Fruit fly (Drosophila melanogaster) whole organism, embryonic: ENCODE data around the gene CG18586.

Source experiments
- CG10267 ChIP-seq: fragments of 200-800 bp; sonication (Bioruptor generic); optimal IDR thresholded peaks from 2 replicates; lab custom pipeline; 2018; ENCODE audit warnings: missing biosample characterization, mild to moderate bottlenecking, missing genetic modification characterization, moderate library complexity
- CG10979 ChIP-seq: fragments of 200-800 bp; sonication (Bioruptor generic); optimal IDR thresholded peaks from 2 replicates; lab custom pipeline; 2018; ENCODE audit warnings: missing biosample characterization, mild to moderate bottlenecking, missing genetic modification characterization, moderate library complexity
- CG13287 ChIP-seq: fragments of 200-800 bp; sonication (Bioruptor generic); IDR thresholded peaks from 2 replicates; pipeline ENCODE4 v1.3.6; 2022; ENCODE audit warnings: missing biosample characterization, missing genetic modification characterization; ENCODE audit not compliant: partially characterized antibody
- CG13624 ChIP-seq: fragments of 200-800 bp; sonication (Bioruptor generic); optimal IDR thresholded peaks from 2 replicates; lab custom pipeline; 2016; ENCODE audit warnings: missing biosample characterization, missing genetic modification characterization
- CG13775 ChIP-seq: fragments of 200-800 bp; sonication (Bioruptor generic); optimal IDR thresholded peaks from 3 replicates; lab custom pipeline; 2017; ENCODE audit warnings: missing biosample characterization, mild to moderate bottlenecking, missing genetic modification characterization
- CG14014 ChIP-seq: fragments of 200-800 bp; sonication (Bioruptor generic); IDR thresholded peaks from 2 replicates; pipeline ENCODE4 v1.3.6; 2022; ENCODE audit warnings: missing biosample characterization, missing genetic modification characterization
- CG14050 ChIP-seq: fragments of 200-800 bp; sonication (Bioruptor generic); IDR thresholded peaks from 3 replicates; pipeline ENCODE4 v1.3.6; 2022; ENCODE audit warnings: missing biosample characterization, missing genetic modification characterization
- CG15514 ChIP-seq: fragments of 200-800 bp; sonication (Bioruptor generic); optimal IDR thresholded peaks from 3 replicates; lab custom pipeline; 2017; ENCODE audit warnings: missing biosample characterization, missing genetic modification characterization, mild to moderate bottlenecking, moderate library complexity, missing genetic modification reagents
- CG15696 ChIP-seq: fragments of 200-800 bp; sonication (Bioruptor generic); optimal IDR thresholded peaks from 2 replicates; lab custom pipeline; 2019; ENCODE audit warnings: missing biosample characterization, mild to moderate bottlenecking, missing genetic modification characterization, moderate library complexity
- CG17361 ChIP-seq: fragments of 200-800 bp; sonication (Bioruptor generic); IDR thresholded peaks from 3 replicates; pipeline ENCODE4 v1.3.6; 2022; ENCODE audit warnings: missing biosample characterization, missing genetic modification characterization
- CG18262 ChIP-seq: fragments of 200-800 bp; optimal IDR thresholded peaks from 3 replicates; lab custom pipeline; 2019; ENCODE audit warnings: missing biosample characterization, mild to moderate bottlenecking, missing genetic modification characterization, moderate library complexity
- CG2875 ChIP-seq: fragments of 200-800 bp; sonication (Bioruptor generic); optimal IDR thresholded peaks from 2 replicates; lab custom pipeline; 2017; ENCODE audit warnings: missing biosample characterization, mild to moderate bottlenecking, missing genetic modification characterization, missing genetic modification reagents
- CG3407 ChIP-seq: fragments of 200-800 bp; sonication (Bioruptor generic); optimal IDR thresholded peaks from 2 replicates; lab custom pipeline; 2018; ENCODE audit warnings: missing biosample characterization, mild to moderate bottlenecking, missing genetic modification characterization
- CG4617 ChIP-seq: fragments of 200-800 bp; sonication (Bioruptor generic); optimal IDR thresholded peaks from 3 replicates; lab custom pipeline; 2016; ENCODE audit warnings: missing biosample characterization, missing genetic modification characterization, borderline replicate concordance
- CG4730 ChIP-seq: fragments of 200-800 bp; sonication (Bioruptor generic); IDR thresholded peaks from 2 replicates; pipeline ENCODE4 v1.3.6; 2022; ENCODE audit warnings: missing biosample characterization, missing genetic modification characterization
- CG6765 ChIP-seq: fragments of 200-800 bp; sonication (Bioruptor generic); optimal IDR thresholded peaks from 3 replicates; lab custom pipeline; 2017; ENCODE audit warnings: missing biosample characterization, mild to moderate bottlenecking, missing genetic modification characterization
- CG6854 ChIP-seq: fragments of 200-800 bp; sonication (Bioruptor generic); optimal IDR thresholded peaks from 3 replicates; lab custom pipeline; 2017; ENCODE audit warnings: missing biosample characterization, mild to moderate bottlenecking, missing genetic modification characterization
- CG7372 ChIP-seq: fragments of 200-800 bp; sonication (Bioruptor generic); IDR thresholded peaks from 2 replicates; pipeline ENCODE4 v1.3.6; 2022; ENCODE audit warnings: missing biosample characterization, missing genetic modification characterization
- CG7987 ChIP-seq: fragments of 200-800 bp; sonication (Bioruptor generic); optimal IDR thresholded peaks from 2 replicates; lab custom pipeline; 2018; ENCODE audit warnings: missing biosample characterization, mild to moderate bottlenecking, missing genetic modification characterization, moderate library complexity
- CG8388 ChIP-seq: fragments of 200-800 bp; sonication (Bioruptor generic); optimal IDR thresholded peaks from 2 replicates; lab custom pipeline; 2019; ENCODE audit warnings: missing biosample characterization, mild to moderate bottlenecking, missing genetic modification characterization, moderate library complexity
- CG8944 ChIP-seq: fragments of 200-800 bp; sonication (Bioruptor generic); optimal IDR thresholded peaks from 3 replicates; lab custom pipeline; 2016; ENCODE audit warnings: missing biosample characterization, missing genetic modification characterization
- CHES-1-like ChIP-seq: fragments of 200-800 bp; sonication (Bioruptor generic); optimal IDR thresholded peaks from 2 replicates; lab custom pipeline; 2016; ENCODE audit warnings: missing biosample characterization, missing genetic modification characterization
- Eip74EF ChIP-seq, 2 experiments: fragments of 200-800 bp in 1 of 2; fragments of >200 bp in 1 of 2; sonication (Bioruptor generic) in 1 of 2; optimal IDR thresholded peaks; 2 replicates each; lab custom pipeline; 2017 to 2019; ENCODE audit warnings: missing biosample characterization in 2 of 2, missing genetic modification characterization in 2 of 2, mild to moderate bottlenecking in 1 of 2, moderate library complexity in 1 of 2
- GATAe ChIP-seq: fragments of 200-800 bp; sonication (Bioruptor generic); conservative IDR thresholded peaks from 2 replicates; pipeline ENCODE4 v1.3.6; 2022; ENCODE audit warnings: missing biosample characterization, missing genetic modification characterization
- HLH4C ChIP-seq: fragments of 200-800 bp; sonication (Bioruptor generic); IDR thresholded peaks from 3 replicates; pipeline ENCODE4 v1.3.6; 2022; ENCODE audit warnings: missing biosample characterization, missing genetic modification characterization; ENCODE audit not compliant: partially characterized antibody
- Myb ChIP-seq: fragments of 200-800 bp; sonication (Bioruptor generic); optimal IDR thresholded peaks from 2 replicates; lab custom pipeline; 2016; ENCODE audit warnings: missing biosample characterization, missing genetic modification characterization
- Nf-YB ChIP-seq: fragments of 200-800 bp; sonication (Bioruptor generic); optimal IDR thresholded peaks from 3 replicates; lab custom pipeline; 2019; ENCODE audit warnings: missing biosample characterization, mild to moderate bottlenecking, missing genetic modification characterization, moderate library complexity
- Poxn ChIP-seq: fragments of 200-800 bp; sonication (Bioruptor generic); IDR thresholded peaks from 2 replicates; pipeline ENCODE4 v1.3.6; 2022; ENCODE audit warnings: missing biosample characterization, missing genetic modification characterization
- ab ChIP-seq: fragments of 200-800 bp; sonication (Bioruptor generic); optimal IDR thresholded peaks from 2 replicates; lab custom pipeline; 2016; ENCODE audit warnings: missing biosample characterization, missing genetic modification characterization
- cato ChIP-seq: fragments of 200-800 bp; sonication (Bioruptor generic); optimal IDR thresholded peaks from 2 replicates; lab custom pipeline; 2016; ENCODE audit warnings: missing biosample characterization, missing genetic modification characterization, borderline replicate concordance
- chn ChIP-seq: fragments of 200-800 bp; sonication (Bioruptor generic); optimal IDR thresholded peaks from 2 replicates; lab custom pipeline; 2016; ENCODE audit warnings: missing biosample characterization, missing genetic modification characterization
- corto ChIP-seq: fragments of 200-800 bp; sonication (Bioruptor generic); optimal IDR thresholded peaks from 2 replicates; lab custom pipeline; 2016; ENCODE audit warnings: missing biosample characterization, mild to moderate bottlenecking, missing genetic modification characterization, moderate library complexity
- disco-r ChIP-seq: fragments of 200-800 bp; sonication (Bioruptor generic); optimal IDR thresholded peaks from 2 replicates; lab custom pipeline; 2016; ENCODE audit warnings: missing biosample characterization, missing genetic modification characterization
- exex ChIP-seq: fragments of 200-800 bp; sonication (Bioruptor generic); optimal IDR thresholded peaks from 4 replicates; lab custom pipeline; 2018; ENCODE audit warnings: missing biosample characterization, mild to moderate bottlenecking, missing genetic modification characterization, moderate library complexity
- hkb ChIP-seq, 2 experiments: fragments of 200-800 bp in 1 of 2; fragments of >200 bp in 1 of 2; sonication (Bioruptor generic) in 1 of 2; IDR thresholded peaks in 1 of 2; optimal IDR thresholded peaks in 1 of 2; 2 replicates each; pipeline versions ENCODE4 v1.3.6 to Lab custom; 2017 to 2022; ENCODE audit warnings: missing biosample characterization in 1 of 2, missing genetic modification characterization in 1 of 2
- lmd ChIP-seq: fragments of 200-800 bp; sonication (Bioruptor generic); IDR thresholded peaks from 2 replicates; pipeline ENCODE4 v1.3.6; 2022; ENCODE audit warnings: missing biosample characterization, missing genetic modification characterization
- mam ChIP-seq: fragments of 200-800 bp; sonication (Bioruptor generic); optimal IDR thresholded peaks from 3 replicates; lab custom pipeline; 2016; ENCODE audit warnings: missing biosample characterization, missing genetic modification characterization
- mirr ChIP-seq: fragments of 200-800 bp; sonication (Bioruptor generic); optimal IDR thresholded peaks from 3 replicates; lab custom pipeline; 2018; ENCODE audit warnings: missing biosample characterization, mild to moderate bottlenecking, missing genetic modification characterization
- pum ChIP-seq: fragments of 200-800 bp; sonication (Bioruptor generic); optimal IDR thresholded peaks from 2 replicates; lab custom pipeline; 2016; ENCODE audit warnings: missing biosample characterization, missing genetic modification characterization
- run ChIP-seq: fragments of 200-800 bp; sonication (Bioruptor generic); optimal IDR thresholded peaks from 3 replicates; lab custom pipeline; 2018; ENCODE audit warnings: missing biosample characterization, mild to moderate bottlenecking, missing genetic modification characterization
- slbo ChIP-seq: fragments of 200-800 bp; sonication (Bioruptor generic); IDR thresholded peaks from 2 replicates; pipeline ENCODE4 v1.3.6; 2022; ENCODE audit warnings: missing biosample characterization, missing genetic modification characterization
- sob ChIP-seq: fragments of 200-800 bp; sonication (Bioruptor generic); IDR thresholded peaks from 2 replicates; pipeline ENCODE4 v1.3.6; 2022; ENCODE audit warnings: missing biosample characterization, missing genetic modification characterization
- sqz ChIP-seq: fragments of 200-800 bp; sonication (Bioruptor generic); optimal IDR thresholded peaks from 3 replicates; lab custom pipeline; 2018; ENCODE audit warnings: missing biosample characterization, mild to moderate bottlenecking, missing genetic modification characterization
- stwl ChIP-seq: fragments of 200-800 bp; sonication (Bioruptor generic); optimal IDR thresholded peaks from 3 replicates; lab custom pipeline; 2018; ENCODE audit warnings: missing biosample characterization, mild to moderate bottlenecking, missing genetic modification characterization, moderate library complexity
- tll ChIP-seq, 2 experiments: fragments of 200-800 bp in 1 of 2; fragments of >200 bp in 1 of 2; sonication (Bioruptor generic) in 1 of 2; optimal IDR thresholded peaks; 2 replicates each; lab custom pipeline; 2017 to 2019; ENCODE audit warnings: missing biosample characterization in 2 of 2, missing genetic modification characterization in 2 of 2, mild to moderate bottlenecking in 1 of 2, moderate library complexity in 1 of 2
- tna ChIP-seq: fragments of 200-800 bp; sonication (Bioruptor generic); IDR thresholded peaks from 2 replicates; pipeline ENCODE4 v1.3.6; 2022; ENCODE audit warnings: missing biosample characterization, missing genetic modification characterization; ENCODE audit not compliant: partially characterized antibody
- usp ChIP-seq: fragments of >200 bp; optimal IDR thresholded peaks from 2 replicates; lab custom pipeline; 2017; ENCODE audit warnings: missing biosample characterization, missing genetic modification characterization
- vfl ChIP-seq: fragments of 200-800 bp; sonication (Bioruptor generic); optimal IDR thresholded peaks from 2 replicates; lab custom pipeline; 2016; ENCODE audit warnings: missing biosample characterization, missing genetic modification characterization

CG18586 gene

DNA sequence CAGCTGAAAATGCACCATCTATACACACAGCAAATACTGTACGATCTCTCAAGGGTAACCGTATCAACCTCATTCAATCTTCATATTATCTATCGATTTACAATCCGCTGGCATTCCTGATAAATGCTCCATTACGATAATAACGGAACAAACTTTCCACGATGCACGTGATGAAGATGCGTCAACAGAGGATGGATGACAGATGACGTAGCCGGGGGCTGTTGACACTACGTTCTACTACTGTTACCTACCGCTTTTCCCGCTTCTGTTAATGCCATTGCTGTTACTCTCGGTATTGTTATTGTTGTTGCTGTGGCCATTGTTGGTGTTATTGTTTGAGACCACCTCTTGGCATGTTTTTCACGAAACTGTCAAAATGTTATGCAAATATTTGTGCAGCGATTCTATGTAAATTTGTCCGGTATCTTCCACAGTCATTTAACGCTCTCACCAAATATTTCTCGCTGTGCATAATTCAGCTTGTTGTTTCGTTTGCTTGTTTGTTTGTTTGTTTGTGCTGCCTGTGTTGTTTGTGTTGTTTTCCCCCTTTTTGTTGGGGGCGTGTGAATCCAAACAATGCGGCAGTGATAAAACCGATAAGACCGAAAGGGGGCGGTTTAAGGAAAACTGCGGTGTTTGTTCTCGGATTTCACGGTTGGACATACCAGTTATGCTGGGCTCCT, 49.2 kb upstream of the CG18586 start (continued):
- peak; percentile 38 for TF ChIP-seq CG4617 (GFP tag; lab: Kevin White, UChicago)
- TF ChIP-seq tll (GFP tag; optimal IDR thresholded peaks at IDR 0.05; lab: Kevin White, UChicago): peak in 1 of 2 experiments; percentile 76
- no peak for TF ChIP-seq vfl
- TF ChIP-seq exex (tag; lab: Kevin White, UChicago): peak; percentile 40
- TF ChIP-seq CG18262 (tag; lab: Kevin White, UChicago): peak; percentile 81
- peak; percentile 33 for TF ChIP-seq stwl (tag; lab: Kevin White, UChicago)
- peak; percentile 55 for TF ChIP-seq mirr (GFP tag; lab: Kevin White, UChicago)
- no peak for TF ChIP-seq HLH4C (GFP tag; lab: Robert Waterston, UW)
- peak; percentile 26 for TF ChIP-seq CG13624 (GFP tag; lab: Kevin White, UChicago)
- TF ChIP-seq CG13775 (GFP tag; lab: Kevin White, UChicago): peak; percentile 58
- TF ChIP-seq sqz (GFP tag; lab: Kevin White, UChicago): peak; percentile 79
- TF ChIP-seq CG17361 (GFP tag; lab: Robert Waterston, UW): peak; percentile 79
- peak; percentile 49 for TF ChIP-seq Myb (GFP tag; lab: Kevin White, UChicago)
- TF ChIP-seq CG4730 (GFP tag; lab: Robert Waterston, UW): 0 out of 2 replicates have a peak, but pooled peaks have one; percentile 23
- TF ChIP-seq CG15514 (GFP tag; lab: Kevin White, UChicago): peak; percentile 66
- TF ChIP-seq ab: no peak
- TF ChIP-seq Eip74EF (GFP tag; optimal IDR thresholded peaks at IDR 0.05; lab: Kevin White, UChicago): peak in 1 of 2 experiments; percentile 76
- peak; percentile 58 for TF ChIP-seq CG14050
- peak; percentile 75 for TF ChIP-seq pum (GFP tag; lab: Kevin White, UChicago)
- TF ChIP-seq CG8944 (GFP tag; lab: Kevin White, UChicago): peak; percentile 80
- TF ChIP-seq Nf-YB: peak; percentile 72
- no peak for TF ChIP-seq CG13287
- no peak for TF ChIP-seq tna (GFP tag; lab: Robert Waterston, UW)
- TF ChIP-seq CG7987 (GFP tag; lab: Kevin White, UChicago): peak; percentile 94
- peak; percentile 81 for TF ChIP-seq CHES-1-like
- no peak for TF ChIP-seq GATAe (GFP tag; lab: Robert Waterston, UW)
- no peak for TF ChIP-seq corto
- peak; percentile 33 for TF ChIP-seq CG6854 (GFP tag; lab: Kevin White, UChicago)
- TF ChIP-seq CG2875: peak; percentile 93
- no peak for TF ChIP-seq CG7372 (GFP tag; lab: Robert Waterston, UW)
- peak; percentile 71 for TF ChIP-seq CG10267 (tag; lab: Kevin White, UChicago)
- TF ChIP-seq hkb (optimal IDR thresholded peaks at IDR 0.05; lab: Kevin White, UChicago): no peak
- TF ChIP-seq hkb (GFP tag; IDR thresholded peaks at IDR 0.05; lab: Robert Waterston, UW): peak; percentile 83
- TF ChIP-seq disco-r (GFP tag; lab: Kevin White, UChicago): peak; percentile 72
- no peak for TF ChIP-seq usp (GFP tag; lab: Kevin White, UChicago)
- peak; percentile 71 for TF ChIP-seq chn (GFP tag; lab: Kevin White, UChicago)
- peak; percentile 78 for TF ChIP-seq CG10979 (tag; lab: Kevin White, UChicago)
- TF ChIP-seq CG15696 (tag; lab: Kevin White, UChicago): peak; percentile 90
- peak; percentile 69 for TF ChIP-seq sob (GFP tag; lab: Robert Waterston, UW)
- peak; percentile 44 for TF ChIP-seq CG6765 (GFP tag; lab: Kevin White, UChicago)
- peak; percentile 57; the same call in 1 of the 2 replicates for TF ChIP-seq CG14014
- TF ChIP-seq CG3407 (GFP tag; lab: Kevin White, UChicago): peak; percentile 92
- no peak for TF ChIP-seq Poxn (GFP tag; lab: Robert Waterston, UW)
- peak; percentile 69 for TF ChIP-seq cato (GFP tag; lab: Kevin White, UChicago)
- peak; percentile 73 for TF ChIP-seq run (tag; lab: Kevin White, UChicago)
- peak; percentile 56 for TF ChIP-seq CG8388 (GFP tag; lab: Kevin White, UChicago)
- 0 out of 2 replicates have a peak, but pooled peaks have one; percentile 20 for TF ChIP-seq slbo
- TF ChIP-seq mam (GFP tag; lab: Kevin White, UChicago): peak; percentile 4
- no peak for TF ChIP-seq lmd (GFP tag; lab: Robert Waterston, UW)
